Worm (Caenorhabditis elegans) whole organism, L2 larva: ENCODE data around the gene sdz-32.

Experiments
- C34F6.9 ChIP-seq: fragments of 150-350 bp; optimal IDR thresholded peaks from 2 replicates; lab custom pipeline; 2014; ENCODE audit warnings: missing biosample characterization, missing genetic modification characterization
- F13H6.1 ChIP-seq: sonication (generic microtip); optimal IDR thresholded peaks from 2 replicates; lab custom pipeline; 2016; ENCODE audit warnings: missing genetic modification characterization, missing compliant biosample characterization
- R02D3.7 ChIP-seq: fragments of 150-350 bp; optimal IDR thresholded peaks from 2 replicates; lab custom pipeline; 2014; ENCODE audit warnings: missing biosample characterization, missing genetic modification characterization
- Y55F3AM.14 ChIP-seq: fragments of 200-800 bp; sonication (Bioruptor generic); optimal IDR thresholded peaks from 2 replicates; lab custom pipeline; 2018; ENCODE audit warnings: mild to moderate bottlenecking, missing genetic modification characterization, missing compliant biosample characterization
- ZK546.5 ChIP-seq: sonication (generic microtip); optimal IDR thresholded peaks from 2 replicates; lab custom pipeline; 2017; ENCODE audit warnings: missing biosample characterization, missing genetic modification characterization
- alr-1 ChIP-seq: fragments of 150-350 bp; optimal IDR thresholded peaks from 2 replicates; lab custom pipeline; 2014; ENCODE audit warnings: missing biosample characterization, missing genetic modification characterization
- aly-2 ChIP-seq: fragments of 150-350 bp; optimal IDR thresholded peaks from 2 replicates; lab custom pipeline; 2014; ENCODE audit warnings: missing biosample characterization, missing genetic modification characterization
- ama-1 ChIP-seq: fragments of 150-350 bp; optimal IDR thresholded peaks from 2 replicates; lab custom pipeline; 2018; ENCODE audit warnings: inconsistent platforms
- blmp-1 ChIP-seq: sonication (generic microtip); optimal IDR thresholded peaks from 2 replicates; lab custom pipeline; 2017; ENCODE audit warnings: missing genetic modification characterization, mild to moderate bottlenecking, missing compliant biosample characterization, antibody characterized with exemption, moderate library complexity; ENCODE audit not compliant: insufficient read depth
- ceh-16 ChIP-seq: fragments of 150-350 bp; optimal IDR thresholded peaks from 2 replicates; lab custom pipeline; 2014; ENCODE audit warnings: missing biosample characterization, missing genetic modification characterization
- ceh-82 ChIP-seq: fragments of 150-350 bp; optimal IDR thresholded peaks from 2 replicates; lab custom pipeline; 2014; ENCODE audit warnings: missing biosample characterization, missing genetic modification characterization
- crh-2 ChIP-seq: sonication (generic microtip); optimal IDR thresholded peaks from 2 replicates; lab custom pipeline; 2017; ENCODE audit warnings: missing biosample characterization, missing genetic modification characterization
- dmd-4 ChIP-seq: sonication (generic microtip); optimal IDR thresholded peaks from 2 replicates; lab custom pipeline; 2017; ENCODE audit warnings: missing biosample characterization, missing genetic modification characterization
- egl-27 ChIP-seq: sonication (generic microtip); optimal IDR thresholded peaks from 3 replicates; lab custom pipeline; 2017; ENCODE audit warnings: missing biosample characterization, missing genetic modification reagents, missing genetic modification characterization
- elt-1 ChIP-seq: fragments of 150-350 bp; optimal IDR thresholded peaks from 2 replicates; lab custom pipeline; 2014; ENCODE audit warnings: missing biosample characterization, missing genetic modification characterization
- elt-3 ChIP-seq: sonication (generic microtip); optimal IDR thresholded peaks from 2 replicates; lab custom pipeline; 2017; ENCODE audit warnings: missing biosample characterization, missing genetic modification characterization
- fos-1 ChIP-seq: fragments of 150-350 bp; optimal IDR thresholded peaks from 2 replicates; lab custom pipeline; 2014; ENCODE audit warnings: missing biosample characterization, missing genetic modification characterization
- gmeb-1 ChIP-seq: fragments of 150-350 bp; optimal IDR thresholded peaks from 2 replicates; lab custom pipeline; 2014; ENCODE audit warnings: missing biosample characterization, missing genetic modification characterization
- lin-11 ChIP-seq: fragments of 150-350 bp; sonication (generic microtip); optimal IDR thresholded peaks from 2 replicates; lab custom pipeline; 2014; ENCODE audit warnings: missing biosample characterization, missing genetic modification characterization, inconsistent platforms, mixed read lengths
- lin-13 ChIP-seq: fragments of 150-350 bp; optimal IDR thresholded peaks from 2 replicates; lab custom pipeline; 2014; ENCODE audit warnings: missing biosample characterization, missing genetic modification reagents, missing genetic modification characterization
- lin-39 ChIP-seq: fragments of 150-350 bp; optimal IDR thresholded peaks from 2 replicates; lab custom pipeline; 2014; ENCODE audit warnings: missing biosample characterization, missing genetic modification reagents, missing genetic modification characterization
- lsy-2 ChIP-seq, 2 experiments: fragments of 150-350 bp in 1 of 2; sonication (generic microtip) in 1 of 2; optimal IDR thresholded peaks; 2 replicates each; lab custom pipeline; 2014 to 2017; ENCODE audit warnings: missing biosample characterization in 2 of 2, missing genetic modification characterization in 2 of 2
- mab-5 ChIP-seq: fragments of 150-350 bp; optimal IDR thresholded peaks from 2 replicates; lab custom pipeline; 2014; ENCODE audit warnings: missing biosample characterization, missing genetic modification characterization
- mbf-1 ChIP-seq: sonication (generic microtip); optimal IDR thresholded peaks from 2 replicates; lab custom pipeline; 2017; ENCODE audit warnings: missing biosample characterization, missing genetic modification characterization
- mdl-1 ChIP-seq, 2 experiments: fragments of 150-350 bp in 1 of 2; sonication (generic microtip) in 1 of 2; optimal IDR thresholded peaks; 2 replicates each; lab custom pipeline; 2017; ENCODE audit warnings: missing biosample characterization in 2 of 2, missing genetic modification characterization in 2 of 2
- nhr-10 ChIP-seq: sonication (generic microtip); optimal IDR thresholded peaks from 2 replicates; lab custom pipeline; 2017; ENCODE audit warnings: missing biosample characterization, missing genetic modification characterization
- nhr-11 ChIP-seq: fragments of 150-350 bp; optimal IDR thresholded peaks from 2 replicates; lab custom pipeline; 2014; ENCODE audit warnings: missing biosample characterization, missing genetic modification characterization
- nhr-12 ChIP-seq: fragments of 150-350 bp; optimal IDR thresholded peaks from 2 replicates; lab custom pipeline; 2014; ENCODE audit warnings: missing biosample characterization, missing genetic modification characterization
- nhr-129 ChIP-seq: fragments of 150-350 bp; optimal IDR thresholded peaks from 2 replicates; lab custom pipeline; 2014; ENCODE audit warnings: missing biosample characterization, missing genetic modification characterization
- nhr-21 ChIP-seq: fragments of 150-350 bp; optimal IDR thresholded peaks from 2 replicates; lab custom pipeline; 2014; ENCODE audit warnings: missing biosample characterization, missing genetic modification characterization
- nhr-23 ChIP-seq: fragments of 150-350 bp; optimal IDR thresholded peaks from 2 replicates; lab custom pipeline; 2014; ENCODE audit warnings: missing biosample characterization, missing genetic modification reagents, missing genetic modification characterization
- nhr-237 ChIP-seq: fragments of 150-350 bp; optimal IDR thresholded peaks from 2 replicates; lab custom pipeline; 2014; ENCODE audit warnings: missing biosample characterization, missing genetic modification characterization
- nhr-25 ChIP-seq: fragments of 150-350 bp; sonication (generic microtip); optimal IDR thresholded peaks from 3 replicates; lab custom pipeline; 2014; ENCODE audit warnings: missing biosample characterization, missing genetic modification characterization
- nhr-6 ChIP-seq: fragments of 150-350 bp; optimal IDR thresholded peaks from 2 replicates; lab custom pipeline; 2014; ENCODE audit warnings: missing biosample characterization, missing genetic modification characterization
- nhr-77 ChIP-seq: fragments of 150-350 bp; optimal IDR thresholded peaks from 2 replicates; lab custom pipeline; 2014; ENCODE audit warnings: missing biosample characterization, missing genetic modification characterization
- peb-1 ChIP-seq: fragments of 150-350 bp; optimal IDR thresholded peaks from 2 replicates; lab custom pipeline; 2014; ENCODE audit warnings: missing biosample characterization, missing genetic modification characterization
- sem-4 ChIP-seq: fragments of 150-350 bp; optimal IDR thresholded peaks from 2 replicates; lab custom pipeline; 2014; ENCODE audit warnings: missing biosample characterization, missing genetic modification reagents, missing genetic modification characterization
- skn-1 ChIP-seq: sonication (generic microtip); optimal IDR thresholded peaks from 2 replicates; lab custom pipeline; 2017; ENCODE audit warnings: missing biosample characterization, missing genetic modification characterization
- sma-3 ChIP-seq: sonication (generic microtip); optimal IDR thresholded peaks from 2 replicates; lab custom pipeline; 2016; ENCODE audit warnings: missing genetic modification reagents, missing genetic modification characterization, missing compliant biosample characterization
- sma-9 ChIP-seq, 2 experiments: fragments of 150-350 bp in 1 of 2; sonication (generic microtip) in 1 of 2; optimal IDR thresholded peaks; 2 replicates each; lab custom pipeline; 2014 to 2016; ENCODE audit warnings: missing genetic modification characterization in 2 of 2, mild to moderate bottlenecking in 1 of 2, missing biosample characterization in 1 of 2, missing compliant biosample characterization in 1 of 2, missing genetic modification reagents in 1 of 2, moderate library complexity in 1 of 2
- snpc-4 ChIP-seq: fragments of 150-350 bp; optimal IDR thresholded peaks from 2 replicates; lab custom pipeline; 2014; ENCODE audit warnings: missing biosample characterization, missing genetic modification characterization
- unc-39 ChIP-seq: fragments of 150-350 bp; optimal IDR thresholded peaks from 2 replicates; lab custom pipeline; 2014; ENCODE audit warnings: missing biosample characterization, missing genetic modification characterization
- unc-55 ChIP-seq: fragments of 150-350 bp; sonication (generic microtip); optimal IDR thresholded peaks from 3 replicates; lab custom pipeline; 2014; ENCODE audit warnings: missing biosample characterization, missing genetic modification reagents, missing genetic modification characterization
- unc-62 ChIP-seq: fragments of 150-350 bp; optimal IDR thresholded peaks from 2 replicates; lab custom pipeline; 2014; ENCODE audit warnings: missing biosample characterization, missing genetic modification reagents, missing genetic modification characterization
- zag-1 ChIP-seq: fragments of 150-350 bp; optimal IDR thresholded peaks from 2 replicates; lab custom pipeline; 2014; ENCODE audit warnings: missing biosample characterization, missing genetic modification characterization
- ztf-1 ChIP-seq: fragments of 200-800 bp; sonication (Bioruptor generic); conservative IDR thresholded peaks from 2 replicates; pipeline ENCODE4 v1.3.6; 2022; ENCODE audit warnings: missing genetic modification characterization, missing compliant biosample characterization
- ztf-11 ChIP-seq: sonication (generic microtip); optimal IDR thresholded peaks from 2 replicates; lab custom pipeline; 2017; ENCODE audit warnings: missing biosample characterization, missing genetic modification characterization
- ztf-4 ChIP-seq: fragments of 150-350 bp; optimal IDR thresholded peaks from 2 replicates; lab custom pipeline; 2014; ENCODE audit warnings: missing biosample characterization, missing genetic modification characterization

Gene sdz-32

DNA sequence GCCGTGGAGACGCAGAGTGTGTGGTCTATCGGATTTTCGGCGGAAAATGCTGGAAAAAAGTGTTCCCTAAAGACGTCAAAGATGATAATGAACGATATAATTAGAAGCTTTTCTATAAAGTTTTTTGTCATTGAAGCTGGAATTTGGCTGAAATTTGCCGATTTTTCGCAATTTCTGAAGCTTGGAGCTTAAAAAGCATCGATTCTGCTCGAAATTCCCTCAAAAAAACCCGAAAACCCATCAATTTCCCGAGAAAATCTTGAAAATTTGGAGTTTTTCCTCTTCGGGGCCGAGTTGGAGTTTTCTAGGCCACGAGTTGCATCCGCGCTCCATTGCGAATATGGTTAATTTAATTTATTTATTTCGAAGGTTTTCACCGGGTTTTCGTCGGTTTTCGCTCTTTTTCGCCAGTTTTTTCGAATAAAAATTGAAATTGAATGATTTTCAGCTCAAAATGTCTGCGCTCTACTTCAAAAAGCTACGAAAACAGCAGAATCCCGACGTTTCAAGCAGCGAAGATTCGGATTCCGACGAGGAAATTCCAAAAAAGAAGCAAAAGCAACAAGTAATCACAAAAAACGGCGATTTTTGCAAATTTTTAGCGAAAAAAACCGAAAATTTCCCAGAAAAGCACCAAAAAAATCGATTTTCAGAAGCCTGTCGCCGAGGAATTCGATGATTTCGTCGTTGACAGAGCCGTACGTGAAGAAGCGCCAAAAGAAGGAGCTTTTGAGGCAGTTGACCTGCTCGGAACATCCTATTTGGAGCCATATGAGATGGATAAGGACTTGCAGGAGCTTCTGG lies 28.9 kb downstream of the sdz-32 start, which contains the start of the genes col-71 and Y49F6B.2:
Gene col-71, minus strand, starts transcription at position 51 of the 804 bp plus-strand sequence.
Gene Y49F6B.2, plus strand, starts transcription at position 449 of the 804 bp plus-strand sequence.
- TF ChIP-seq nhr-6 (peak; percentile 46), R02D3.7 (tag; lab: Kevin White, UChicago) (peak; percentile 19), lin-11 (tag; lab: Kevin White, UChicago) (peak; percentile 12), ceh-16 (tag; lab: Kevin White, UChicago) (no peak), egl-27 (tag; lab: Kevin White, UChicago) (no peak), C34F6.9 (peak; percentile 91), nhr-77 (no peak), unc-39 (tag; lab: Kevin White, UChicago) (no peak), elt-3 (tag; lab: Kevin White, UChicago) (no peak), Y55F3AM.14 (GFP tag; lab: Kevin White, UChicago) (peak; percentile 25), skn-1 (tag; lab: Kevin White, UChicago) (no peak), ztf-11 (tag; lab: Kevin White, UChicago) (no peak), aly-2 (tag; lab: Kevin White, UChicago) (no peak), unc-62 (no peak), peb-1 (tag; lab: Kevin White, UChicago) (no peak), fos-1 (peak; percentile 26), ama-1 (lab: Kevin White, UChicago) (no peak), mab-5 (peak; percentile 51), unc-55 (GFP tag; lab: Kevin White, UChicago) (peak; percentile 86), zag-1 (tag; lab: Kevin White, UChicago) (peak; percentile 33), lin-13 (GFP tag; lab: Kevin White, UChicago) (peak; percentile 78), gmeb-1 (tag; lab: Kevin White, UChicago) (peak; percentile 71), blmp-1 (tag; lab: Kevin White, UChicago) (no peak), nhr-12 (tag; lab: Kevin White, UChicago) (no peak), crh-2 (peak; percentile 73), mdl-1 (tag; optimal IDR thresholded peaks at IDR 0.05; lab: Kevin White, UChicago) (no peak), ztf-1 (no peak), nhr-25 (tag; lab: Kevin White, UChicago) (peak; percentile 56), mbf-1 (tag; lab: Kevin White, UChicago) (no peak), ZK546.5 (tag; lab: Kevin White, UChicago) (no peak), nhr-237 (no peak), nhr-23 (no peak), ceh-82 (no peak), alr-1 (no peak), dmd-4 (tag; lab: Kevin White, UChicago) (no peak), ztf-4 (tag; lab: Kevin White, UChicago) (no peak), snpc-4 (tag; lab: Kevin White, UChicago) (peak; percentile 23), lsy-2 (tag; optimal IDR thresholded peaks at IDR 0.05; lab: Kevin White, UChicago) (peak; percentile 84 to 88), elt-1 (tag; lab: Kevin White, UChicago) (no peak), nhr-21 (tag; lab: Kevin White, UChicago) (peak; percentile 36), nhr-11 (tag; lab: Kevin White, UChicago) (no peak), sma-3 (GFP tag; lab: Kevin White, UChicago) (peak; percentile 77), nhr-10 (tag; lab: Kevin White, UChicago) (no peak), F13H6.1 (tag; lab: Kevin White, UChicago) (peak; percentile 74), sma-9 (GFP tag; optimal IDR thresholded peaks at IDR 0.05; lab: Kevin White, UChicago) (no peak), sma-9 (tag; optimal IDR thresholded peaks at IDR 0.05; lab: Kevin White, UChicago) (no peak), sem-4 (tag; lab: Kevin White, UChicago) (peak; percentile 47), lin-39 (no peak), nhr-129 (tag; lab: Kevin White, UChicago) (peak; percentile 46)
